Worm (Caenorhabditis elegans) whole organism, young adult: Measurements from ENCODE around the gene C55A6.11.
"Not testable (repeated sequence)": the region's sequence is repeated elsewhere in the genome, so short reads cannot be mapped to it uniquely, and the experiment has no call there.

ENCODE experiments used
- B0261.1 ChIP-seq: sonication (generic microtip); optimal IDR thresholded peaks from 2 replicates; lab custom pipeline; 2016; ENCODE audit warnings: mild to moderate bottlenecking, missing genetic modification characterization, moderate library complexity, missing compliant biosample characterization
- F39B2.1 ChIP-seq: fragments of 200-800 bp; sonication (Bioruptor generic); IDR thresholded peaks from 2 replicates; pipeline ENCODE4 v1.3.6; 2022; ENCODE audit warnings: missing genetic modification reagents, missing genetic modification characterization, missing compliant biosample characterization
- Y53G8AR.9 ChIP-seq: fragments of 200-800 bp; sonication (Bioruptor generic); conservative IDR thresholded peaks from 2 replicates; pipeline ENCODE4 v1.3.6; 2022; ENCODE audit warnings: missing genetic modification reagents, missing genetic modification characterization, missing compliant biosample characterization
- Y79H2A.3 ChIP-seq: fragments of 200-800 bp; sonication (Bioruptor generic); conservative IDR thresholded peaks from 2 replicates; pipeline ENCODE4 v1.3.6; 2022; ENCODE audit warnings: missing genetic modification reagents, missing genetic modification characterization, missing compliant biosample characterization
- Y95B8A.8 ChIP-seq: fragments of 200-800 bp; sonication (Bioruptor generic); IDR thresholded peaks from 2 replicates; pipeline ENCODE4 v1.3.6; 2022; ENCODE audit warnings: missing genetic modification reagents, missing genetic modification characterization, missing compliant biosample characterization
- ama-1 ChIP-seq, 3 experiments: fragments of 150-350 bp in 1 of 3; sonication (generic microtip) in 2 of 3; optimal IDR thresholded peaks; 2 replicates each; lab custom pipeline; 2014 to 2018; ENCODE audit warnings: missing biosample characterization in 2 of 3, missing genetic modification characterization in 2 of 3, missing genetic modification reagents in 2 of 3
- athp-1 ChIP-seq: sonication (generic microtip); optimal IDR thresholded peaks from 2 replicates; lab custom pipeline; 2017; ENCODE audit warnings: mild to moderate bottlenecking, missing genetic modification characterization, missing compliant biosample characterization
- bed-2 ChIP-seq: fragments of 200-800 bp; sonication (Bioruptor generic); IDR thresholded peaks from 2 replicates; pipeline ENCODE4 v1.3.6; 2022; ENCODE audit warnings: missing genetic modification reagents, missing genetic modification characterization, missing compliant biosample characterization
- ceh-100 ChIP-seq: fragments of 200-800 bp; sonication (Bioruptor generic); IDR thresholded peaks from 2 replicates; pipeline ENCODE4 v1.3.6; 2022; ENCODE audit warnings: missing genetic modification reagents, missing genetic modification characterization, missing compliant biosample characterization
- ceh-40 ChIP-seq: fragments of 200-800 bp; sonication (Bioruptor generic); IDR thresholded peaks from 2 replicates; pipeline ENCODE4 v1.3.6; 2022; ENCODE audit warnings: missing genetic modification characterization, missing compliant biosample characterization
- ceh-91 ChIP-seq: fragments of 200-800 bp; sonication (Bioruptor generic); IDR thresholded peaks from 2 replicates; pipeline ENCODE4 v1.3.6; 2022; ENCODE audit warnings: missing genetic modification reagents, missing genetic modification characterization, missing compliant biosample characterization
- die-1 ChIP-seq: sonication (generic microtip); optimal IDR thresholded peaks from 2 replicates; lab custom pipeline; 2016; ENCODE audit warnings: missing genotype, mild to moderate bottlenecking, missing genetic modification characterization, missing compliant biosample characterization
- dpff-1 ChIP-seq: sonication (generic microtip); optimal IDR thresholded peaks from 2 replicates; lab custom pipeline; 2017; ENCODE audit warnings: mild to moderate bottlenecking, missing genetic modification characterization, missing compliant biosample characterization
- efl-1 ChIP-seq: fragments of 150-350 bp; optimal IDR thresholded peaks from 2 replicates; lab custom pipeline; 2014; ENCODE audit warnings: missing biosample characterization, missing genetic modification reagents, missing genetic modification characterization
- egrh-3 ChIP-seq: fragments of 200-800 bp; sonication (Bioruptor generic); IDR thresholded peaks from 2 replicates; pipeline ENCODE4 v1.3.6; 2022; ENCODE audit warnings: missing genetic modification reagents, missing genetic modification characterization, missing compliant biosample characterization
- gei-17 ChIP-seq: fragments of 200-800 bp; sonication (Bioruptor generic); optimal IDR thresholded peaks from 2 replicates; lab custom pipeline; 2018; ENCODE audit warnings: mild to moderate bottlenecking, missing genetic modification characterization, missing compliant biosample characterization
- hsf-1 ChIP-seq: fragments of 200-800 bp; sonication (Bioruptor generic); IDR thresholded peaks from 2 replicates; pipeline ENCODE4 v1.3.6; 2022; ENCODE audit warnings: missing genetic modification reagents, missing genetic modification characterization, missing compliant biosample characterization
- let-607 ChIP-seq, 2 experiments: fragments of 200-800 bp in 1 of 2; sonication (Bioruptor generic) in 1 of 2; sonication (generic microtip) in 1 of 2; optimal IDR thresholded peaks; 2 replicates each; lab custom pipeline; 2016 to 2018; ENCODE audit warnings: mild to moderate bottlenecking in 2 of 2, missing compliant biosample characterization in 2 of 2, missing genetic modification characterization in 2 of 2, moderate library complexity in 2 of 2, missing genotype in 1 of 2
- lin-26 ChIP-seq: fragments of 200-800 bp; sonication (Bioruptor generic); IDR thresholded peaks from 2 replicates; pipeline ENCODE4 v1.3.6; 2022; ENCODE audit warnings: missing genetic modification reagents, missing genetic modification characterization, missing compliant biosample characterization
- lsl-1 ChIP-seq: fragments of 200-800 bp; sonication (Bioruptor generic); optimal IDR thresholded peaks from 2 replicates; lab custom pipeline; 2018; ENCODE audit warnings: mild to moderate bottlenecking, missing genetic modification characterization, moderate library complexity, missing compliant biosample characterization
- madf-10 ChIP-seq: sonication (generic microtip); optimal IDR thresholded peaks from 2 replicates; lab custom pipeline; 2016; ENCODE audit warnings: mild to moderate bottlenecking, missing genetic modification characterization, missing compliant biosample characterization
- mel-28 ChIP-seq: sonication (generic microtip); optimal IDR thresholded peaks from 2 replicates; lab custom pipeline; 2016; ENCODE audit warnings: borderline replicate concordance, mild to moderate bottlenecking, missing genetic modification characterization, missing compliant biosample characterization
- nfya-2 ChIP-seq: fragments of 200-800 bp; sonication (Bioruptor generic); IDR thresholded peaks from 2 replicates; pipeline ENCODE4 v1.3.6; 2022; ENCODE audit warnings: missing genetic modification reagents, missing genetic modification characterization, missing compliant biosample characterization
- nhr-120 ChIP-seq: fragments of 200-800 bp; sonication (Bioruptor generic); IDR thresholded peaks from 2 replicates; pipeline ENCODE4 v1.3.6; 2022; ENCODE audit warnings: missing genetic modification characterization, missing compliant biosample characterization
- nhr-90 ChIP-seq: sonication (generic microtip); optimal IDR thresholded peaks from 2 replicates; lab custom pipeline; 2016; ENCODE audit warnings: missing genotype, mild to moderate bottlenecking, missing genetic modification characterization, missing compliant biosample characterization
- pbrm-1 ChIP-seq: fragments of 200-800 bp; sonication (Bioruptor generic); IDR thresholded peaks from 2 replicates; pipeline ENCODE4 v1.3.6; 2022; ENCODE audit warnings: missing genetic modification reagents, missing genetic modification characterization, missing compliant biosample characterization
- rec-8 ChIP-seq, 2 experiments: sonication (generic microtip); optimal IDR thresholded peaks; 2 replicates each; lab custom pipeline; 2016; ENCODE audit warnings: mild to moderate bottlenecking in 2 of 2, missing genetic modification characterization in 2 of 2, missing genetic modification reagents in 2 of 2, missing genotype in 2 of 2, missing biosample characterization in 1 of 2, missing compliant biosample characterization in 1 of 2, moderate library complexity in 1 of 2
- sea-2 ChIP-seq: fragments of 200-800 bp; sonication (Bioruptor generic); IDR thresholded peaks from 2 replicates; pipeline ENCODE4 v1.3.6; 2022; ENCODE audit warnings: missing genetic modification characterization, missing compliant biosample characterization
- snpc-1.3 ChIP-seq: sonication (generic microtip); optimal IDR thresholded peaks from 2 replicates; lab custom pipeline; 2017; ENCODE audit warnings: missing genetic modification characterization, mild to moderate bottlenecking, missing compliant biosample characterization, antibody characterized with exemption, moderate library complexity, missing genotype, missing genetic modification reagents; ENCODE audit not compliant: insufficient read depth
- sptf-2 ChIP-seq: fragments of 200-800 bp; sonication (Bioruptor generic); optimal IDR thresholded peaks from 2 replicates; lab custom pipeline; 2018; ENCODE audit warnings: mild to moderate bottlenecking, missing genetic modification characterization, missing compliant biosample characterization
- unc-62 ChIP-seq: fragments of 150-350 bp; optimal IDR thresholded peaks from 2 replicates; lab custom pipeline; 2014; ENCODE audit warnings: missing biosample characterization, missing genetic modification reagents, missing genetic modification characterization
- xnd-1 ChIP-seq: sonication (generic microtip); optimal IDR thresholded peaks from 2 replicates; lab custom pipeline; 2016; ENCODE audit warnings: missing genotype, missing genetic modification reagents, missing genetic modification characterization, missing compliant biosample characterization
- ztf-18 ChIP-seq: sonication (generic microtip); optimal IDR thresholded peaks from 2 replicates; lab custom pipeline; 2016; ENCODE audit warnings: missing genotype, mild to moderate bottlenecking, missing genetic modification characterization, missing compliant biosample characterization
- ztf-22 ChIP-seq: fragments of 200-800 bp; sonication (Bioruptor generic); optimal IDR thresholded peaks from 2 replicates; lab custom pipeline; 2018; ENCODE audit warnings: mild to moderate bottlenecking, missing genetic modification characterization, moderate library complexity, missing compliant biosample characterization
- ztf-28 ChIP-seq: fragments of 200-800 bp; sonication (Bioruptor generic); IDR thresholded peaks from 2 replicates; pipeline ENCODE4 v1.3.6; 2022; ENCODE audit warnings: missing genetic modification reagents, missing genetic modification characterization, missing compliant biosample characterization
- ztf-6 ChIP-seq: fragments of 200-800 bp; sonication (Bioruptor generic); IDR thresholded peaks from 2 replicates; pipeline ENCODE4 v1.3.6; 2022; ENCODE audit warnings: missing genetic modification reagents, missing genetic modification characterization, missing compliant biosample characterization

C55A6.11 gene

ce11 chrV:11520215-11520614, at the start of gene C55A6.11, which contains the start of gene C55A6.7:
Gene C55A6.11 (plus strand): TSS chrV:11520515.
Gene C55A6.7 (minus strand): TSS chrV:11520530.
- TF ChIP-seq Y79H2A.3 (GFP tag; lab: Robert Waterston, UW) (no peak), sea-2 (no peak), rec-8 (tag; optimal IDR thresholded peaks at IDR 0.05; lab: Kevin White, UChicago) (no peak), xnd-1 (no peak), bed-2 (GFP tag; lab: Robert Waterston, UW) (no peak), ceh-91 (no peak), hsf-1 (no peak), die-1 (no peak), nhr-120 (GFP tag; lab: Robert Waterston, UW) (no peak), ztf-28 (no peak), Y53G8AR.9 (GFP tag; lab: Robert Waterston, UW) (no peak), nhr-90 (no peak)
- TF ChIP-seq, all 124 proteins: peak for 0

- TF ChIP-seq lin-26 (GFP tag; lab: Robert Waterston, UW) (no peak), dpff-1 (tag; lab: Kevin White, UChicago) (no peak), athp-1 (tag; lab: Kevin White, UChicago) (no peak), ceh-40 (no peak), efl-1 (no peak), snpc-1.3 (no peak), egrh-3 (GFP tag; lab: Robert Waterston, UW) (no peak), sptf-2 (GFP tag; lab: Kevin White, UChicago) (no peak), ceh-100 (no peak), ztf-6 (GFP tag; lab: Robert Waterston, UW) (no peak), let-607 (tag; optimal IDR thresholded peaks at IDR 0.05; lab: Kevin White, UChicago) (no peak), ztf-22 (no peak), ztf-18 (tag; lab: Kevin White, UChicago) (no peak), ama-1 (optimal IDR thresholded peaks at IDR 0.05; lab: Kevin White, UChicago) (no peak), ama-1 (GFP tag; optimal IDR thresholded peaks at IDR 0.05; lab: Kevin White, UChicago) (no peak), unc-62 (no peak), mel-28 (tag; lab: Kevin White, UChicago) (no peak), gei-17 (no peak)
Observed at ce11 chrV:11472209-11472608, 48.1 kb upstream of the C55A6.11 start, which contains the start of the genes nas-20 and nas-21. Gene nas-20 (minus strand): TSS chrV:11472309. Gene nas-21 (plus strand): TSS chrV:11472564.

ce11 chrV:11474399-11474798, 45.9 kb upstream of the C55A6.11 start, which contains the start of gene nas-22:
Gene nas-22 (plus strand): TSS chrV:11474699.
- no peak for TF ChIP-seq Y95B8A.8 (GFP tag; lab: Robert Waterston, UW)
- TF ChIP-seq nfya-2 (GFP tag; lab: Robert Waterston, UW): no peak
- TF ChIP-seq let-607 (tag; optimal IDR thresholded peaks at IDR 0.05; lab: Kevin White, UChicago): no peak
- TF ChIP-seq lsl-1 (GFP tag; lab: Kevin White, UChicago): no peak
- no peak for TF ChIP-seq B0261.1 (tag; lab: Kevin White, UChicago)
- TF ChIP-seq F39B2.1 (GFP tag; lab: Robert Waterston, UW): no peak
- no peak for TF ChIP-seq bed-2 (GFP tag; lab: Robert Waterston, UW)
- TF ChIP-seq lin-26 (GFP tag; lab: Robert Waterston, UW): no peak

DNA sequence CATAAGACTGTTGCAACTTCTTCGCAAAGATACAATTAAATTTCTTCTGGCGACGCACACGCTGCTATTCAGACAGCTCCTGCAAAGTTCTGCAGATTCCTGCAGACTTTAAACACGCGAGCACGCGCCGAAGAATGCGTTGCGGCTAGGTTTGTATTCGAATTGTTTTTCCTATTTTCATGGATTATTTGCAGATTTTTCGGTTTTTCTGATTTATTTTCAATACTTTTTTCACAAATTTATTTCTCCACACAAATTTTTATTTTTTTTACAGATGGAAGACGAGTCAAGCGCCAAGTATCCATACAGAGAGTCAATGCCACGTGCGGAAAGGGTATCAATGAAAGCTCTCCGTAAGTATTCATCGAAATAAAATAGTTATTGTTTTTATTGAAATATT, 44.7 kb upstream of the C55A6.11 start, which contains the start of gene T11F9.7:
Gene T11F9.7 (plus strand): TSS at position 301 of the 400 bp plus-strand sequence.
- TF ChIP-seq let-607 (tag; optimal IDR thresholded peaks at IDR 0.05; lab: Kevin White, UChicago); pbrm-1 (GFP tag; lab: Robert Waterston, UW); madf-10: not testable (repeated sequence)
